Worm (Caenorhabditis elegans): ENCODE measurements around the gene sri-45.

- TF ChIP-seq tra-4 (tag; optimal IDR thresholded peaks at IDR 0.05) (no peak), hmbx-1 (tag; optimal IDR thresholded peaks at IDR 0.05) (no peak), ceh-13 (GFP tag; optimal IDR thresholded peaks at IDR 0.05) (no peak), ama-1 (optimal IDR thresholded peaks at IDR 0.05) (no peak), tbx-37 (GFP tag; conservative IDR thresholded peaks at IDR 0.05) (no peak), aly-1 (tag; optimal IDR thresholded peaks at IDR 0.05) (no peak), scrt-1 (GFP tag; IDR thresholded peaks at IDR 0.05) (no peak), flt-1 (GFP tag; IDR thresholded peaks at IDR 0.05) (no peak), pes-1 (GFP tag; IDR thresholded peaks at IDR 0.05) (no peak), hmg-4 (GFP tag; optimal IDR thresholded peaks at IDR 0.05) (no peak)
Measured at ce11 chrII:651324-651723, 10.3 kb downstream of the sri-45 start.
